Worm (Caenorhabditis elegans) whole organism, midembryonic: ENCODE results near the gene C18H9.1.

ENCODE experiments used
- T22C8.4 ChIP-seq: fragments of 200-800 bp; sonication (Bioruptor generic); IDR thresholded peaks from 2 replicates; pipeline ENCODE4 v1.3.6; 2022; ENCODE audit warnings: missing genetic modification characterization, missing compliant biosample characterization
- cog-1 ChIP-seq: sonication (generic microtip); optimal IDR thresholded peaks from 2 replicates; lab custom pipeline; 2016; ENCODE audit warnings: missing genetic modification characterization, missing compliant biosample characterization
- flt-1 ChIP-seq: fragments of 200-800 bp; sonication (Bioruptor generic); IDR thresholded peaks from 2 replicates; pipeline ENCODE4 v1.3.6; 2022; ENCODE audit warnings: missing genetic modification characterization, missing compliant biosample characterization
- klf-2 ChIP-seq: fragments of 200-800 bp; sonication (Bioruptor generic); conservative IDR thresholded peaks from 2 replicates; pipeline ENCODE4 v1.3.6; 2022; ENCODE audit warnings: missing genetic modification reagents, missing genetic modification characterization, missing compliant biosample characterization
- med-1 ChIP-seq: sonication (generic microtip); optimal IDR thresholded peaks from 2 replicates; lab custom pipeline; 2017; ENCODE audit warnings: missing genetic modification characterization, mild to moderate bottlenecking, missing compliant biosample characterization, antibody characterized with exemption, missing genetic modification reagents; ENCODE audit not compliant: insufficient read depth
- ref-1 ChIP-seq: fragments of 200-800 bp; sonication (Bioruptor generic); conservative IDR thresholded peaks from 2 replicates; pipeline ENCODE4 v1.3.6; 2022; ENCODE audit warnings: missing genetic modification reagents, missing genetic modification characterization, missing compliant biosample characterization
- tab-1 ChIP-seq: fragments of 200-800 bp; sonication (Bioruptor generic); IDR thresholded peaks from 2 replicates; pipeline ENCODE4 v1.3.6; 2022; ENCODE audit warnings: missing genetic modification characterization, missing compliant biosample characterization
- ztf-23 ChIP-seq: fragments of 200-800 bp; sonication (Bioruptor generic); IDR thresholded peaks from 2 replicates; pipeline ENCODE4 v1.3.6; 2022; ENCODE audit warnings: missing genetic modification reagents, missing genetic modification characterization, missing compliant biosample characterization
- ztf-29 ChIP-seq: fragments of 200-800 bp; sonication (Bioruptor generic); IDR thresholded peaks from 2 replicates; pipeline ENCODE4 v1.3.6; 2022; ENCODE audit warnings: missing genetic modification reagents, missing genetic modification characterization, missing compliant biosample characterization

C18H9.1 gene

ce11 chrII:6713832-6714342, 15.0 kb downstream of the C18H9.1 start, which contains the start of gene dpy-2:
dpy-2 (plus strand) TSS chrII:6714292.
- TF ChIP-seq klf-2 (GFP tag; lab: Robert Waterston, UW) = no peak
- no peak for TF ChIP-seq flt-1 (GFP tag; lab: Robert Waterston, UW)
- TF ChIP-seq ztf-29 (GFP tag; lab: Robert Waterston, UW) = no peak
- TF ChIP-seq ref-1 (GFP tag; lab: Robert Waterston, UW) = no peak
- no peak for TF ChIP-seq cog-1 (tag; lab: Kevin White, UChicago)
- no peak for TF ChIP-seq ztf-23 (GFP tag; lab: Robert Waterston, UW)
- no peak for TF ChIP-seq tab-1 (GFP tag; lab: Robert Waterston, UW)
- no peak for TF ChIP-seq T22C8.4 (GFP tag; lab: Robert Waterston, UW)
- no peak for TF ChIP-seq med-1 (GFP tag; lab: Kevin White, UChicago)

- TF ChIP-seq ref-1 (GFP tag; lab: Robert Waterston, UW) = no peak
- TF ChIP-seq tab-1 (GFP tag; lab: Robert Waterston, UW) = no peak
- no peak for TF ChIP-seq cog-1 (tag; lab: Kevin White, UChicago)
- no peak for TF ChIP-seq ztf-23 (GFP tag; lab: Robert Waterston, UW)
- no peak for TF ChIP-seq ztf-29 (GFP tag; lab: Robert Waterston, UW)
- TF ChIP-seq klf-2 (GFP tag; lab: Robert Waterston, UW) = no peak
- no peak for TF ChIP-seq med-1 (GFP tag; lab: Kevin White, UChicago)
- no peak for TF ChIP-seq T22C8.4 (GFP tag; lab: Robert Waterston, UW)
- no peak for TF ChIP-seq flt-1 (GFP tag; lab: Robert Waterston, UW)
These were observed 17.0 kb downstream of the C18H9.1 start for ce11 chrII:6715853-6716252.

DNA sequence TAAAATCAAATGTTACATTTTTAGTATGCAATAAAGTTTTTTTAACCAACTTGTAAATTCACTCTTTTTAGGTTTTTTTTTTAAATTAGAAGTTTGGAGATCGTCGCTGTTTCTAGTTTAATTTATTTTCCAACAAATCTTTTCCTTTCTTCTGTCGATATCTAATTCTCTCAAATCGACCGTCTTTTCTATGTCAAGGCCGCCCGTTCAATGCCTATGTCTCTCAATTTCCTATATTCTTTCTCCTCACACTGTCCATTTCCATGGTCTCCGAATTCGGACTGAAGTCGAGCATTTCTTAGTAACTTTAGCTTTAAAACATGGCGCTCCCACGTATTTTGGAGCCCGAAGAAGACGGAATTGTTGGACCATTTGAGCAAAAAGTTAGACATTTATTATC, 17.8 kb downstream of the C18H9.1 start, which contains the start of the genes T14B4.5 and T14B4.20:
Gene T14B4.5 (plus strand): TSS at position 226 of the 400 bp plus-strand sequence.
Gene T14B4.20 (plus strand): TSS at position 264 of the 400 bp plus-strand sequence.
- TF ChIP-seq flt-1 (GFP tag; lab: Robert Waterston, UW) (no peak), med-1 (GFP tag; lab: Kevin White, UChicago) (no peak), T22C8.4 (GFP tag; lab: Robert Waterston, UW) (no peak), tab-1 (GFP tag; lab: Robert Waterston, UW) (no peak), cog-1 (tag; lab: Kevin White, UChicago) (no peak), ztf-23 (GFP tag; lab: Robert Waterston, UW) (no peak), ztf-29 (GFP tag; lab: Robert Waterston, UW) (no peak), klf-2 (GFP tag; lab: Robert Waterston, UW) (no peak)

DNA sequence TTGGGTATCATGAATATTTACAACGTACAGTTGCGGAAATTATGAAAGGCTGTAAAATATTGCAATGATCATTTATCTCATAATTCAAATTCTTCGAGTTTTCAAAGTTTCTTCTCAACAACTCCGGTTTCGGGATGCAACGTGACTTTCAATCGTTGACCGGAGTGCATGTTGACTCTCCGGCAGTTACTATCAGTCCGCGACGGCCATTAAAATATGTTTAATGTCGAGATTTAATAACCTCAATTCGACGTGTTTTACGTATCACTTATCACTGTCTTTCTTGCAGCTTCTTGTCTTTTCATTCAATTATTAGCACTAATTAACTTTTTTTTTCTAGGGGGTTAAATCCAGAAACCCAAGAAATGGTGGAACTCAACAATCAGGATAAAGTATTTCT, 19.3 kb downstream of the C18H9.1 start, which contains the start of gene tsp-10:
Gene tsp-10 (plus strand): TSS at position 366 of the 400 bp plus-strand sequence.
- TF ChIP-seq cog-1 (tag; lab: Kevin White, UChicago) = no peak
- TF ChIP-seq med-1 (GFP tag; lab: Kevin White, UChicago) = no peak
- no peak for TF ChIP-seq tab-1 (GFP tag; lab: Robert Waterston, UW)
- TF ChIP-seq ztf-29 (GFP tag; lab: Robert Waterston, UW) = no peak
- TF ChIP-seq flt-1 (GFP tag; lab: Robert Waterston, UW) = no peak
- TF ChIP-seq T22C8.4 (GFP tag; lab: Robert Waterston, UW) = no peak
- TF ChIP-seq klf-2 (GFP tag; lab: Robert Waterston, UW) = no peak
- no peak for TF ChIP-seq ref-1 (GFP tag; lab: Robert Waterston, UW)
- no peak for TF ChIP-seq ztf-23 (GFP tag; lab: Robert Waterston, UW)

- TF ChIP-seq T22C8.4 (GFP tag; lab: Robert Waterston, UW) (no peak), ztf-23 (GFP tag; lab: Robert Waterston, UW) (peak; percentile 85), tab-1 (GFP tag; lab: Robert Waterston, UW) (peak; percentile 70; the same call in 1 of the 2 replicates), ztf-29 (GFP tag; lab: Robert Waterston, UW) (0 out of 2 replicates have a peak, but pooled peaks have one; percentile 45), med-1 (GFP tag; lab: Kevin White, UChicago) (peak; percentile 9), klf-2 (GFP tag; lab: Robert Waterston, UW) (no peak), cog-1 (tag; lab: Kevin White, UChicago) (no peak), ref-1 (GFP tag; lab: Robert Waterston, UW) (no peak), flt-1 (GFP tag; lab: Robert Waterston, UW) (peak; percentile 65; the same call in 1 of the 2 replicates)
These were observed 22.7 kb downstream of the C18H9.1 start for ce11 chrII:6721581-6721980.

DNA sequence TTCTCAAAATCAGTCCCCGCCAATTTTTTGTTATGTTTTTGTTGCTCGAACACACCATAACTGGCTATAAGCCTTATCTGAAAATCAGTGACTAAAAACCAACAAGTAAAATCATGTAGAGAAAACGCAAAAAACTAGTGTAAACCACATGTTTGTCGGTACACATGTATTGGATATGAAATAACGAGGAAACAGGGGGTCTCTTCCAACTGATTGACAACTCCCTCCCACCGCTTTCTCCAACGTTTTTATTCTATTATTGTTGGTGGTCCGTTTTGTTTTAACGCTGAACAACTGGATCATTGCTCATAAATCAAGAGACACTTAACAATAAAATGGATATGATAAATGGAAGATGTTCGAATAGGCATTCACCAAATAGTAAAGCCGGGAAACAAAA, 27.9 kb downstream of the C18H9.1 start:
- TF ChIP-seq T22C8.4 (GFP tag; lab: Robert Waterston, UW) (no peak), ztf-29 (GFP tag; lab: Robert Waterston, UW) (no peak), tab-1 (GFP tag; lab: Robert Waterston, UW) (no peak), klf-2 (GFP tag; lab: Robert Waterston, UW) (no peak), med-1 (GFP tag; lab: Kevin White, UChicago) (no peak), ztf-23 (GFP tag; lab: Robert Waterston, UW) (no peak), flt-1 (GFP tag; lab: Robert Waterston, UW) (no peak), ref-1 (GFP tag; lab: Robert Waterston, UW) (no peak), cog-1 (tag; lab: Kevin White, UChicago) (no peak)

DNA sequence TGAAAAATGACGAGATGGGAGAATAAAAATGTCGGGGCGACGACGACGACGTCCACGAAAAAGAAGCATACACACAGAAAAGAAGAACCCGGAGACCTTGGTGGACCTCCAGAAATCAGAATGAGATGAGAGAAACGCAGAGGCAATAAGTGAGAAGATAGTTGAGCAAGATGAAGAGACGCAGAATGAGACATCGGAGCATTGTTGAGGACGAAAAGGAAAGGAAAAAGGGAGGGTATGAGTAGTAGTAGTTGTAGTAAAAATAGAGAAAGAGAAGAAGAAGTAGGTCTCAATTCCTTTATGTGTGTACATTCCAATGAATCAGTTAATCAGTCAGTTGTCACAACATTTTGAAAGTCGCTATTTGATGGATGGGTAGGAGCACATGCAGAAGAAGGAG, 30.4 kb downstream of the C18H9.1 start, which contains the start of gene T14B4.8:
Gene T14B4.8 (minus strand): TSS at position 60 of the 400 bp plus-strand sequence.
- no peak for TF ChIP-seq ztf-29 (GFP tag; lab: Robert Waterston, UW)
- no peak for TF ChIP-seq ztf-23 (GFP tag; lab: Robert Waterston, UW)
- TF ChIP-seq med-1 (GFP tag; lab: Kevin White, UChicago) = no peak
- no peak for TF ChIP-seq ref-1 (GFP tag; lab: Robert Waterston, UW)
- TF ChIP-seq flt-1 (GFP tag; lab: Robert Waterston, UW) = no peak
- no peak for TF ChIP-seq tab-1 (GFP tag; lab: Robert Waterston, UW)
- no peak for TF ChIP-seq T22C8.4 (GFP tag; lab: Robert Waterston, UW)
- TF ChIP-seq cog-1 (tag; lab: Kevin White, UChicago) = no peak
- no peak for TF ChIP-seq klf-2 (GFP tag; lab: Robert Waterston, UW)

DNA sequence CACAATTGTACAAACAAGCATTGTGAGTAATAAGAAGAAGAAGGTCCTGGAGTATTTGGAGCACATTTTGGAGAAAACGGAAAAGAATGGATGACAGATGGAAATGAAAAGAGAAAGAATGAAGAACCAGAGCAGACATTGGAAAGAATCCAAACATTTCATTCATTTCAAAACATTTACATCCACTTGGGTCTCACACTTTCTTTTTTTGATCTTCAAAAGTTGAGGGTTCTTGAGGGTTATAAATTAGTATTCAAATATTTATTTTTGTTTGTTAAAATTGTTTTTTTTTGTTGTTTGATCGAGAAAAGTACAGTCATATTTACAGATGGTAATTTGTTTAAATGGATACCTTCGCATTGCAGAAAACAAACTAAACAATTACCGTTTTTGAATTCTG, 34.8 kb downstream of the C18H9.1 start, which contains the start of gene T14B4.9:
Gene T14B4.9 (minus strand): TSS at position 101 of the 400 bp plus-strand sequence.
- TF ChIP-seq ref-1 (GFP tag; lab: Robert Waterston, UW) (no peak), T22C8.4 (GFP tag; lab: Robert Waterston, UW) (no peak), cog-1 (tag; lab: Kevin White, UChicago) (no peak), ztf-23 (GFP tag; lab: Robert Waterston, UW) (no peak), med-1 (GFP tag; lab: Kevin White, UChicago) (no peak), tab-1 (GFP tag; lab: Robert Waterston, UW) (no peak), klf-2 (GFP tag; lab: Robert Waterston, UW) (no peak), flt-1 (GFP tag; lab: Robert Waterston, UW) (no peak), ztf-29 (GFP tag; lab: Robert Waterston, UW) (no peak)
